Fruit fly (Drosophila melanogaster): ENCODE data around the gene CG14868.
A peak's percentile ranks its signal among the peaks of the same experiment; 100 is the strongest.

DNA sequence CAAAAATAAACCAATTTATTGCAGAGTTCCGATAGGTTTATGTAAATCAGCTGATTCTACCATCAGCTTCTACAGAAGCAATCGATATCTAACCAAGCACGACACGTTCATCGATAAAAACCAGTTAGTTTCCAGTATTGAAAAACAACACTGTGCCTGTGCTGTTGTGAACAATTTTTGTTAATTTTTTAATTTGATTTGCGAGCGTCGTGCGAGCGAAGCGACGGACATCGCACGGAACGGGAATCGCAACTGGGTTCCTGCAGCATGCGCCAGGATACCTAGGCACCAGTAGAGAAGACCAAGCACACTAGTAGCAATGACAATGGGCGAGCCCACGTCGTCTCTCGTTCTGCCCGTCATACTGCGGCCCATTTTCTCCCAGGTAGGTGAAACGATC, 2.1 kb upstream of the CG14868 start, which contains the start of the genes Ccm3 and CG6136:
- TF ChIP-seq CG8478 (optimal IDR thresholded peaks at IDR 0.05) (no peak), CTCF (optimal IDR thresholded peaks at IDR 0.05) (peak in 1 of 2 experiments; percentile 2)

All from S2 (cell line).